Fruit fly (Drosophila melanogaster) whole organism, embryonic: ENCODE data around the gene Alh.

Source experiments
- Atf-2 ChIP-seq: fragments of 200-800 bp; sonication (Bioruptor generic); optimal IDR thresholded peaks from 2 replicates; lab custom pipeline; 2016; ENCODE audit warnings: missing biosample characterization, missing genetic modification characterization
- Awh ChIP-seq: fragments of 200-800 bp; sonication (Bioruptor generic); IDR thresholded peaks from 2 replicates; pipeline ENCODE4, ENCODE4 v1.3.6; 2022; ENCODE audit warnings: missing biosample characterization, missing genetic modification characterization
- B-H2 ChIP-seq: fragments of 200-800 bp; sonication (Bioruptor generic); optimal IDR thresholded peaks from 2 replicates; lab custom pipeline; 2018; ENCODE audit warnings: missing biosample characterization, mild to moderate bottlenecking, missing genetic modification characterization
- CG12299 ChIP-seq: fragments of 200-800 bp; sonication (Bioruptor generic); optimal IDR thresholded peaks from 2 replicates; lab custom pipeline; 2018; ENCODE audit warnings: missing biosample characterization, mild to moderate bottlenecking, missing genetic modification characterization
- CG12769 ChIP-seq: fragments of 200-800 bp; sonication (Bioruptor generic); optimal IDR thresholded peaks from 2 replicates; lab custom pipeline; 2019; ENCODE audit warnings: missing biosample characterization, mild to moderate bottlenecking, missing genetic modification characterization, moderate library complexity
- CG13123 ChIP-seq: fragments of 200-800 bp; sonication (Bioruptor generic); optimal IDR thresholded peaks from 2 replicates; lab custom pipeline; 2016; ENCODE audit warnings: missing biosample characterization, missing genetic modification characterization
- CG13894 ChIP-seq: fragments of 200-800 bp; sonication (Bioruptor generic); optimal IDR thresholded peaks from 3 replicates; lab custom pipeline; 2018; ENCODE audit warnings: missing biosample characterization, mild to moderate bottlenecking, missing genetic modification characterization, moderate library complexity
- CG14667 ChIP-seq: fragments of 200-800 bp; sonication (Bioruptor generic); IDR thresholded peaks from 2 replicates; pipeline ENCODE4 v1.3.6; 2022; ENCODE audit warnings: missing biosample characterization, missing genetic modification characterization
- CG15601 ChIP-seq: fragments of 200-800 bp; sonication (Bioruptor generic); optimal IDR thresholded peaks from 3 replicates; lab custom pipeline; 2019; ENCODE audit warnings: missing biosample characterization, mild to moderate bottlenecking, missing genetic modification characterization, moderate library complexity
- CG17361 ChIP-seq: fragments of 200-800 bp; sonication (Bioruptor generic); IDR thresholded peaks from 3 replicates; pipeline ENCODE4 v1.3.6; 2022; ENCODE audit warnings: missing biosample characterization, missing genetic modification characterization
- CG17568 ChIP-seq: fragments of 200-800 bp; sonication (Bioruptor generic); optimal IDR thresholded peaks from 2 replicates; lab custom pipeline; 2018; ENCODE audit warnings: missing biosample characterization, mild to moderate bottlenecking, missing genetic modification characterization, moderate library complexity
- CG17829 ChIP-seq: fragments of 200-800 bp; optimal IDR thresholded peaks from 2 replicates; lab custom pipeline; 2019; ENCODE audit warnings: missing biosample characterization, mild to moderate bottlenecking, missing genetic modification characterization, moderate library complexity
- CG18262 ChIP-seq: fragments of 200-800 bp; optimal IDR thresholded peaks from 3 replicates; lab custom pipeline; 2019; ENCODE audit warnings: missing biosample characterization, mild to moderate bottlenecking, missing genetic modification characterization, moderate library complexity
- CG2129 ChIP-seq: fragments of 200-800 bp; sonication (Bioruptor generic); IDR thresholded peaks from 2 replicates; pipeline ENCODE4 v1.3.6; 2022; ENCODE audit warnings: missing biosample characterization, missing genetic modification characterization; ENCODE audit not compliant: partially characterized antibody
- CG30431 ChIP-seq: fragments of 200-800 bp; sonication (Bioruptor generic); optimal IDR thresholded peaks from 2 replicates; lab custom pipeline; 2017; ENCODE audit warnings: missing biosample characterization, missing genetic modification characterization
- CG33557 ChIP-seq: fragments of 200-800 bp; sonication (Bioruptor generic); optimal IDR thresholded peaks from 2 replicates; lab custom pipeline; 2019; ENCODE audit warnings: missing biosample characterization, mild to moderate bottlenecking, missing genetic modification characterization, moderate library complexity
- CG42726 ChIP-seq: fragments of 200-800 bp; sonication (Bioruptor generic); IDR thresholded peaks from 2 replicates; pipeline ENCODE4 v1.3.6; 2022; ENCODE audit warnings: missing biosample characterization, missing genetic modification characterization; ENCODE audit not compliant: partially characterized antibody
- CG7839 ChIP-seq: fragments of 200-800 bp; sonication (Bioruptor generic); optimal IDR thresholded peaks from 3 replicates; lab custom pipeline; 2018; ENCODE audit warnings: missing biosample characterization, mild to moderate bottlenecking, missing genetic modification characterization, moderate library complexity
- CG7928 ChIP-seq: fragments of 200-800 bp; sonication (Bioruptor generic); optimal IDR thresholded peaks from 2 replicates; lab custom pipeline; 2017; ENCODE audit warnings: missing biosample characterization, mild to moderate bottlenecking, missing genetic modification characterization
- CG8089 ChIP-seq: fragments of 200-800 bp; sonication (Bioruptor generic); optimal IDR thresholded peaks from 3 replicates; lab custom pipeline; 2016; ENCODE audit warnings: missing biosample characterization, missing genetic modification characterization
- CG8388 ChIP-seq: fragments of 200-800 bp; sonication (Bioruptor generic); optimal IDR thresholded peaks from 2 replicates; lab custom pipeline; 2019; ENCODE audit warnings: missing biosample characterization, mild to moderate bottlenecking, missing genetic modification characterization, moderate library complexity
- CG8944 ChIP-seq: fragments of 200-800 bp; sonication (Bioruptor generic); optimal IDR thresholded peaks from 3 replicates; lab custom pipeline; 2016; ENCODE audit warnings: missing biosample characterization, missing genetic modification characterization
- CG9876 ChIP-seq: fragments of 200-800 bp; sonication (Bioruptor generic); optimal IDR thresholded peaks from 2 replicates; lab custom pipeline; 2016; ENCODE audit warnings: missing biosample characterization, missing genetic modification characterization
- CrebB ChIP-seq: fragments of 200-800 bp; sonication (Bioruptor generic); optimal IDR thresholded peaks from 3 replicates; lab custom pipeline; 2018; ENCODE audit warnings: missing biosample characterization, mild to moderate bottlenecking, missing genetic modification characterization
- D19A ChIP-seq: fragments of 200-800 bp; optimal IDR thresholded peaks from 3 replicates; lab custom pipeline; 2019; ENCODE audit warnings: missing biosample characterization, mild to moderate bottlenecking, missing genetic modification characterization, moderate library complexity
- HmgD ChIP-seq: fragments of 200-800 bp; sonication (Bioruptor generic); optimal IDR thresholded peaks from 3 replicates; lab custom pipeline; 2016; ENCODE audit warnings: missing biosample characterization, missing genetic modification characterization
- MTF-1 ChIP-seq: fragments of 200-800 bp; sonication (Bioruptor generic); optimal IDR thresholded peaks from 2 replicates; lab custom pipeline; 2018; ENCODE audit warnings: missing biosample characterization, mild to moderate bottlenecking, missing genetic modification characterization, borderline replicate concordance
- Opbp ChIP-seq: fragments of 200-800 bp; sonication (Bioruptor generic); IDR thresholded peaks from 3 replicates; pipeline ENCODE4 v1.3.6; 2022; ENCODE audit warnings: missing biosample characterization, missing genetic modification characterization; ENCODE audit not compliant: partially characterized antibody
- PHDP ChIP-seq: fragments of 200-800 bp; sonication (Bioruptor generic); optimal IDR thresholded peaks from 3 replicates; lab custom pipeline; 2018; ENCODE audit warnings: missing biosample characterization, mild to moderate bottlenecking, missing genetic modification characterization, moderate library complexity
- Ptx1 ChIP-seq: fragments of 200-800 bp; sonication (Bioruptor generic); IDR thresholded peaks from 2 replicates; pipeline ENCODE4 v1.3.6; 2022; ENCODE audit warnings: missing biosample characterization, missing genetic modification characterization
- Tbp ChIP-seq: fragments of >200 bp; optimal IDR thresholded peaks from 2 replicates; lab custom pipeline; 2018; ENCODE audit warnings: missing biosample characterization, missing genetic modification characterization
- crc ChIP-seq: fragments of 200-800 bp; sonication (Bioruptor generic); optimal IDR thresholded peaks from 2 replicates; lab custom pipeline; 2016; ENCODE audit warnings: missing biosample characterization, missing genetic modification characterization
- dpn ChIP-seq, 2 experiments: fragments of 200-800 bp; sonication (Bioruptor generic); optimal IDR thresholded peaks; 3 replicates each; lab custom pipeline; 2016; ENCODE audit warnings: missing biosample characterization in 2 of 2, missing genetic modification characterization in 2 of 2
- ewg ChIP-seq: fragments of 200-800 bp; sonication (Bioruptor generic); optimal IDR thresholded peaks from 3 replicates; lab custom pipeline; 2017; ENCODE audit warnings: mild to moderate bottlenecking, missing biosample characterization, missing genetic modification reagents, missing genetic modification characterization
- gcm ChIP-seq: fragments of 200-800 bp; sonication (Bioruptor generic); optimal IDR thresholded peaks from 2 replicates; lab custom pipeline; 2019; ENCODE audit warnings: missing biosample characterization, mild to moderate bottlenecking, missing genetic modification characterization, moderate library complexity
- grau ChIP-seq: fragments of 200-800 bp; optimal IDR thresholded peaks from 3 replicates; lab custom pipeline; 2019; ENCODE audit warnings: missing biosample characterization, mild to moderate bottlenecking, missing genetic modification characterization, moderate library complexity
- h ChIP-seq: fragments of >200 bp; optimal IDR thresholded peaks from 2 replicates; lab custom pipeline; 2017
- kah ChIP-seq: fragments of 200-800 bp; sonication (Bioruptor generic); optimal IDR thresholded peaks from 2 replicates; lab custom pipeline; 2018; ENCODE audit warnings: missing biosample characterization, mild to moderate bottlenecking, missing genetic modification characterization
- ken ChIP-seq: fragments of 200-800 bp; sonication (Bioruptor generic); IDR thresholded peaks from 3 replicates; pipeline ENCODE4 v1.3.6; 2022; ENCODE audit warnings: missing biosample characterization, missing genetic modification characterization
- lov ChIP-seq, 2 experiments: fragments of 200-800 bp in 1 of 2; fragments of >200 bp in 1 of 2; sonication (Bioruptor generic) in 1 of 2; IDR thresholded peaks in 1 of 2; optimal IDR thresholded peaks in 1 of 2; 2 replicates in 1 of 2; 3 replicates in 1 of 2; pipeline versions ENCODE4 v1.3.6 to Lab custom; 2017 to 2022; ENCODE audit warnings: missing biosample characterization in 1 of 2, missing genetic modification characterization in 1 of 2
- oc ChIP-seq: fragments of 200-800 bp; sonication (Bioruptor generic); optimal IDR thresholded peaks from 2 replicates; lab custom pipeline; 2018; ENCODE audit warnings: missing biosample characterization, mild to moderate bottlenecking, missing genetic modification characterization, moderate library complexity
- otp ChIP-seq: fragments of 200-800 bp; sonication (Bioruptor generic); IDR thresholded peaks from 3 replicates; pipeline ENCODE4, ENCODE4 v1.3.6; 2022; ENCODE audit warnings: missing biosample characterization, missing genetic modification characterization
- prd ChIP-seq, 3 experiments: fragments of >200 bp in 2 of 3; fragments of 200-800 bp in 1 of 3; sonication (Bioruptor generic) in 1 of 3; optimal IDR thresholded peaks in 2 of 3; IDR thresholded peaks in 1 of 3; 2 replicates in 2 of 3; 3 replicates in 1 of 3; pipeline versions ENCODE4 v1.3.6 to Lab custom; 2017 to 2022; ENCODE audit warnings: missing biosample characterization in 1 of 3, missing genetic modification characterization in 1 of 3
- pzg ChIP-seq: fragments of 200-800 bp; sonication (Bioruptor generic); optimal IDR thresholded peaks from 3 replicates; lab custom pipeline; 2018; ENCODE audit warnings: missing biosample characterization, mild to moderate bottlenecking, missing genetic modification characterization, moderate library complexity
- salm ChIP-seq: fragments of 200-800 bp; sonication (Bioruptor generic); optimal IDR thresholded peaks from 2 replicates; lab custom pipeline; 2018; ENCODE audit warnings: missing biosample characterization, mild to moderate bottlenecking, missing genetic modification characterization
- sens ChIP-seq: fragments of 200-800 bp; sonication (Bioruptor generic); peaks from one replicate; lab custom pipeline; 2016; ENCODE audit warnings: missing biosample characterization, missing genetic modification characterization
- sima ChIP-seq: fragments of 200-800 bp; sonication (Bioruptor generic); optimal IDR thresholded peaks from 2 replicates; lab custom pipeline; 2016; ENCODE audit warnings: missing biosample characterization, missing genetic modification characterization
- twi ChIP-seq: fragments of 200-800 bp; optimal IDR thresholded peaks from 2 replicates; lab custom pipeline; 2019; ENCODE audit warnings: missing biosample characterization, mild to moderate bottlenecking, missing genetic modification characterization, moderate library complexity
- vnd ChIP-seq: fragments of 200-800 bp; sonication (Bioruptor generic); IDR thresholded peaks from 3 replicates; pipeline ENCODE4 v1.3.6; 2022; ENCODE audit warnings: missing biosample characterization, missing genetic modification characterization; ENCODE audit not compliant: partially characterized antibody

The Alh gene

dm6 chr3R:7067092-7067491 lies 56.9 kb downstream of the Alh start, which contains the start of the genes CG1105 and CG1965:
CG1105 (minus strand) TSS chr3R:7067136.
CG1965 (plus strand) TSS chr3R:7067401.
- TF ChIP-seq lov (optimal IDR thresholded peaks at IDR 0.05; lab: Kevin White, UChicago) (no peak), lov (GFP tag; IDR thresholded peaks at IDR 0.05; lab: Robert Waterston, UW) (peak; percentile 71; the same call in 1 of the 3 replicates), CG13123 (GFP tag; lab: Kevin White, UChicago) (peak; percentile 88), CG8388 (GFP tag; lab: Kevin White, UChicago) (peak; percentile 85), CG12769 (peak; percentile 91), PHDP (tag; lab: Kevin White, UChicago) (peak; percentile 91), D19A (tag; lab: Kevin White, UChicago) (peak; percentile 73), Atf-2 (GFP tag; lab: Kevin White, UChicago) (peak; percentile 89), CG9876 (GFP tag; lab: Kevin White, UChicago) (peak; percentile 92), Ptx1 (GFP tag; lab: Robert Waterston, UW) (peak; percentile 97), CG18262 (tag; lab: Kevin White, UChicago) (peak; percentile 90), kah (GFP tag; lab: Kevin White, UChicago) (peak; percentile 15), CG12299 (tag; lab: Kevin White, UChicago) (peak; percentile 88), crc (GFP tag; lab: Kevin White, UChicago) (peak; percentile 82), CG17568 (GFP tag; lab: Kevin White, UChicago) (peak; percentile 69), pzg (GFP tag; lab: Kevin White, UChicago) (peak; percentile 91), vnd (GFP tag; lab: Robert Waterston, UW) (peak; percentile 98), CG17361 (peak; percentile 94), CG42726 (GFP tag; lab: Robert Waterston, UW) (peak; percentile 93), sens (GFP tag; lab: Kevin White, UChicago) (peak; percentile 99), CG8089 (GFP tag; lab: Kevin White, UChicago) (peak; percentile 88), B-H2 (GFP tag; lab: Kevin White, UChicago) (peak; percentile 90), oc (tag; lab: Kevin White, UChicago) (no peak), CG13894 (no peak), grau (peak; percentile 92), Tbp (no peak), prd (optimal IDR thresholded peaks at IDR 0.05; lab: Kevin White, UChicago) (no peak), prd (GFP tag; IDR thresholded peaks at IDR 0.05; lab: Robert Waterston, UW) (peak; percentile 97), salm (peak; percentile 82), dpn (GFP tag; optimal IDR thresholded peaks at IDR 0.05; lab: Kevin White, UChicago) (peak; percentile 96 to 97), CG7928 (GFP tag; lab: Kevin White, UChicago) (peak; percentile 99), CG8944 (GFP tag; lab: Kevin White, UChicago) (peak; percentile 94), gcm (GFP tag; lab: Kevin White, UChicago) (peak; percentile 85), ken (peak; percentile 92), HmgD (GFP tag; lab: Kevin White, UChicago) (peak; percentile 78), CG14667 (GFP tag; lab: Robert Waterston, UW) (peak; percentile 93), ewg (GFP tag; lab: Kevin White, UChicago) (peak; percentile 79), CG15601 (peak; percentile 89), Opbp (GFP tag; lab: Robert Waterston, UW) (peak; percentile 95), h (no peak), CG7839 (peak; percentile 91), twi (peak; percentile 84), CG30431 (GFP tag; lab: Kevin White, UChicago) (peak; percentile 83), MTF-1 (GFP tag; lab: Kevin White, UChicago) (peak; percentile 53), CG33557 (peak; percentile 86), sima (GFP tag; lab: Kevin White, UChicago) (peak; percentile 74), CG2129 (GFP tag; lab: Robert Waterston, UW) (peak; percentile 100), Awh (GFP tag; lab: Robert Waterston, UW) (peak; percentile 88), CG17829 (peak; percentile 95), CrebB (tag; lab: Kevin White, UChicago) (peak; percentile 86), otp (peak; percentile 83)
